Worm (Caenorhabditis elegans) whole organism, early embryonic: ENCODE measurements around the gene Y39G8B.10.
"Not testable (repeated sequence)": the region's sequence is repeated elsewhere in the genome, so short reads cannot be mapped to it uniquely, and the experiment has no call there.

ENCODE experiments used
- B0310.2 ChIP-seq: sonication (generic microtip); optimal IDR thresholded peaks from 2 replicates; lab custom pipeline; 2016; ENCODE audit warnings: mild to moderate bottlenecking, missing genetic modification characterization, missing compliant biosample characterization
- F13C5.2 ChIP-seq: sonication (generic microtip); optimal IDR thresholded peaks from 2 replicates; lab custom pipeline; 2017; ENCODE audit warnings: mild to moderate bottlenecking, missing genetic modification characterization, inconsistent platforms, missing compliant biosample characterization
- aly-1 ChIP-seq: sonication (generic microtip); optimal IDR thresholded peaks from 2 replicates; lab custom pipeline; 2016; ENCODE audit warnings: missing genetic modification characterization, missing compliant biosample characterization
- ama-1 ChIP-seq: fragments of 150-350 bp; optimal IDR thresholded peaks from 2 replicates; lab custom pipeline; 2014
- ceh-13 ChIP-seq: fragments of 200-800 bp; sonication (Bioruptor generic); optimal IDR thresholded peaks from 2 replicates; lab custom pipeline; 2018; ENCODE audit warnings: mild to moderate bottlenecking, missing genetic modification characterization, missing compliant biosample characterization
- ceh-36 ChIP-seq: sonication (generic microtip); optimal IDR thresholded peaks from 2 replicates; lab custom pipeline; 2016; ENCODE audit warnings: missing genetic modification characterization, inconsistent platforms, missing compliant biosample characterization
- ets-7 ChIP-seq: sonication (generic microtip); optimal IDR thresholded peaks from 2 replicates; lab custom pipeline; 2016; ENCODE audit warnings: missing genotype, missing genetic modification characterization, missing compliant biosample characterization
- flt-1 ChIP-seq: fragments of 200-800 bp; sonication (Bioruptor generic); IDR thresholded peaks from 2 replicates; pipeline ENCODE4 v1.3.6; 2022; ENCODE audit warnings: missing genetic modification characterization, missing compliant biosample characterization
- hmbx-1 ChIP-seq: sonication (generic microtip); optimal IDR thresholded peaks from 2 replicates; lab custom pipeline; 2016; ENCODE audit warnings: mild to moderate bottlenecking, missing genetic modification characterization, missing compliant biosample characterization
- hmg-4 ChIP-seq: fragments of 200-800 bp; sonication (Bioruptor generic); optimal IDR thresholded peaks from 2 replicates; lab custom pipeline; 2018; ENCODE audit warnings: mild to moderate bottlenecking, missing genetic modification characterization, missing compliant biosample characterization
- hnd-1 ChIP-seq: sonication (generic microtip); optimal IDR thresholded peaks from 2 replicates; lab custom pipeline; 2016; ENCODE audit warnings: missing genetic modification characterization, missing compliant biosample characterization
- pes-1 ChIP-seq: fragments of 200-800 bp; sonication (Bioruptor generic); IDR thresholded peaks from 2 replicates; pipeline ENCODE4 v1.3.6; 2022; ENCODE audit warnings: missing genetic modification reagents, missing genetic modification characterization, missing compliant biosample characterization
- scrt-1 ChIP-seq: fragments of 200-800 bp; sonication (Bioruptor generic); IDR thresholded peaks from 2 replicates; pipeline ENCODE4 v1.3.6; 2022; ENCODE audit warnings: missing genetic modification characterization, missing compliant biosample characterization
- sea-1 ChIP-seq: fragments of 200-800 bp; sonication (Bioruptor generic); conservative IDR thresholded peaks from 2 replicates; pipeline ENCODE4 v1.3.6; 2022; ENCODE audit warnings: missing genetic modification characterization, missing compliant biosample characterization
- tbx-11 ChIP-seq: fragments of 200-800 bp; sonication (Bioruptor generic); IDR thresholded peaks from 2 replicates; pipeline ENCODE4 v1.3.6; 2022; ENCODE audit warnings: missing genetic modification characterization, missing compliant biosample characterization
- tbx-37 ChIP-seq: fragments of 200-800 bp; sonication (Bioruptor generic); conservative IDR thresholded peaks from 2 replicates; pipeline ENCODE4 v1.3.6; 2022; ENCODE audit warnings: missing genetic modification reagents, missing genetic modification characterization, missing compliant biosample characterization
- tra-4 ChIP-seq: sonication (generic microtip); optimal IDR thresholded peaks from 2 replicates; lab custom pipeline; 2017; ENCODE audit warnings: missing genetic modification characterization, missing compliant biosample characterization

The Y39G8B.10 gene

ce11 chrII:14000044-14000443 is 17.1 kb upstream of the Y39G8B.10 start, which contains the start of gene F01D5.3:
TSS of gene F01D5.3 (minus strand) at chrII:14000144.
- TF ChIP-seq aly-1 (tag; lab: Kevin White, UChicago); sea-1 (GFP tag; lab: Robert Waterston, UW); hnd-1 (tag; lab: Kevin White, UChicago): not testable (repeated sequence)

- TF ChIP-seq tra-4 (tag; lab: Kevin White, UChicago): no peak
- no peak for TF ChIP-seq hmg-4
- TF ChIP-seq F13C5.2 (tag; lab: Kevin White, UChicago): no peak
- TF ChIP-seq tbx-37: no peak
- TF ChIP-seq aly-1 (tag; lab: Kevin White, UChicago): no peak
- no peak for TF ChIP-seq scrt-1
- TF ChIP-seq tbx-11 (GFP tag; lab: Robert Waterston, UW): no peak
- TF ChIP-seq hmbx-1: no peak
- no peak for TF ChIP-seq ets-7 (tag; lab: Kevin White, UChicago)
- TF ChIP-seq pes-1 (GFP tag; lab: Robert Waterston, UW): no peak
- no peak for TF ChIP-seq sea-1 (GFP tag; lab: Robert Waterston, UW)
- no peak for TF ChIP-seq hnd-1 (tag; lab: Kevin White, UChicago)
- TF ChIP-seq ama-1 (lab: Kevin White, UChicago): no peak
- TF ChIP-seq flt-1 (GFP tag; lab: Robert Waterston, UW): no peak
Measured at ce11 chrII:13998964-13999363, 16.0 kb upstream of the Y39G8B.10 start, which contains the start of gene F01D5.2. TSS of gene F01D5.2 (minus strand) at chrII:13999064.

- TF ChIP-seq sea-1 (GFP tag; lab: Robert Waterston, UW) (no peak), scrt-1 (no peak), ceh-36 (tag; lab: Kevin White, UChicago) (no peak), tbx-37 (no peak), ets-7 (tag; lab: Kevin White, UChicago) (no peak), ama-1 (lab: Kevin White, UChicago) (no peak), tbx-11 (GFP tag; lab: Robert Waterston, UW) (no peak), pes-1 (GFP tag; lab: Robert Waterston, UW) (no peak), hnd-1 (tag; lab: Kevin White, UChicago) (no peak), flt-1 (GFP tag; lab: Robert Waterston, UW) (no peak), B0310.2 (no peak), hmg-4 (no peak), F13C5.2 (tag; lab: Kevin White, UChicago) (no peak), ceh-13 (GFP tag; lab: Kevin White, UChicago) (no peak), hmbx-1 (no peak), aly-1 (tag; lab: Kevin White, UChicago) (no peak), tra-4 (tag; lab: Kevin White, UChicago) (no peak)
Measured at ce11 chrII:13997989-13998388, 15.1 kb upstream of the Y39G8B.10 start.

ce11 chrII:13997477-13997876 is 14.6 kb upstream of the Y39G8B.10 start, which contains the start of gene F01D5.1:
TSS of gene F01D5.1 (minus strand) at chrII:13997581.
- TF ChIP-seq tbx-11 (GFP tag; lab: Robert Waterston, UW) (no peak), flt-1 (GFP tag; lab: Robert Waterston, UW) (no peak), ets-7 (tag; lab: Kevin White, UChicago) (no peak), B0310.2 (no peak), aly-1 (tag; lab: Kevin White, UChicago) (no peak), F13C5.2 (tag; lab: Kevin White, UChicago) (no peak), scrt-1 (no peak), ama-1 (lab: Kevin White, UChicago) (no peak)

- TF ChIP-seq sea-1 (GFP tag; lab: Robert Waterston, UW) (no peak), hmg-4 (no peak), ceh-13 (GFP tag; lab: Kevin White, UChicago) (no peak), F13C5.2 (tag; lab: Kevin White, UChicago) (no peak), tra-4 (tag; lab: Kevin White, UChicago) (no peak), ama-1 (lab: Kevin White, UChicago) (no peak), tbx-11 (GFP tag; lab: Robert Waterston, UW) (no peak), ceh-36 (tag; lab: Kevin White, UChicago) (no peak), tbx-37 (no peak), hnd-1 (tag; lab: Kevin White, UChicago) (no peak), hmbx-1 (no peak), aly-1 (tag; lab: Kevin White, UChicago) (no peak), ets-7 (tag; lab: Kevin White, UChicago) (no peak), pes-1 (GFP tag; lab: Robert Waterston, UW) (no peak), B0310.2 (no peak), flt-1 (GFP tag; lab: Robert Waterston, UW) (no peak), scrt-1 (no peak)
Measured at ce11 chrII:13994934-13995333, 12.0 kb upstream of the Y39G8B.10 start, which contains the start of gene Y39G8B.7. TSS of gene Y39G8B.7 (minus strand) at chrII:13995034.

- no peak for TF ChIP-seq F13C5.2 (tag; lab: Kevin White, UChicago)
- no peak for TF ChIP-seq hmg-4
- TF ChIP-seq sea-1 (GFP tag; lab: Robert Waterston, UW): no peak
- TF ChIP-seq tbx-37: no peak
- no peak for TF ChIP-seq scrt-1
- no peak for TF ChIP-seq ceh-36 (tag; lab: Kevin White, UChicago)
- TF ChIP-seq hmbx-1: no peak
- no peak for TF ChIP-seq B0310.2
- TF ChIP-seq ama-1 (lab: Kevin White, UChicago): no peak
- no peak for TF ChIP-seq aly-1 (tag; lab: Kevin White, UChicago)
- TF ChIP-seq tbx-11 (GFP tag; lab: Robert Waterston, UW): no peak
- no peak for TF ChIP-seq ets-7 (tag; lab: Kevin White, UChicago)
- TF ChIP-seq flt-1 (GFP tag; lab: Robert Waterston, UW): no peak
- TF ChIP-seq pes-1 (GFP tag; lab: Robert Waterston, UW): no peak
- TF ChIP-seq hnd-1 (tag; lab: Kevin White, UChicago): no peak
- no peak for TF ChIP-seq ceh-13 (GFP tag; lab: Kevin White, UChicago)
- no peak for TF ChIP-seq tra-4 (tag; lab: Kevin White, UChicago)
Measured at ce11 chrII:13991741-13992140, 8.8 kb upstream of the Y39G8B.10 start, which contains the start of gene Y39G8B.5. TSS of gene Y39G8B.5 (minus strand) at chrII:13991841.

- peak; percentile 54 for TF ChIP-seq hmbx-1
Measured at ce11 chrII:13986061-13986460, 3.1 kb upstream of the Y39G8B.10 start.
